Worm (Caenorhabditis elegans): Measurements from ENCODE around the gene gln-1.

ce11 chrX:6098420-6098819 lies 40.4 kb downstream of the gln-1 start:
- TF ChIP-seq mdl-1 (tag; optimal IDR thresholded peaks at IDR 0.05) (no peak), nhr-237 (tag; optimal IDR thresholded peaks at IDR 0.05) (no peak), nhr-10 (tag; optimal IDR thresholded peaks at IDR 0.05) (no peak), lsy-2 (tag; optimal IDR thresholded peaks at IDR 0.05) (no peak), ztf-11 (tag; optimal IDR thresholded peaks at IDR 0.05) (no peak), unc-62 (GFP tag; optimal IDR thresholded peaks at IDR 0.05 in 1 of 2) (no peak), unc-62 (tag; optimal IDR thresholded peaks at IDR 0.05) (no peak), ces-1 (GFP tag; optimal IDR thresholded peaks at IDR 0.05) (no peak), nhr-25 (tag; optimal IDR thresholded peaks at IDR 0.05; ENCODE audit: borderline replicate concordance, insufficient read depth) (no peak), ama-1 (optimal IDR thresholded peaks at IDR 0.05) (no peak), fkh-10 (GFP tag; optimal IDR thresholded peaks at IDR 0.05) (no peak), tag-97 (GFP tag; IDR thresholded peaks at IDR 0.05) (no peak), pha-4 (GFP tag; IDR thresholded peaks at IDR 0.05) (no peak), pha-4 (tag; optimal IDR thresholded peaks at IDR 0.05) (no peak)
